Worm (Caenorhabditis elegans) whole organism, mixed stage, embryonic: ENCODE data around the gene K10H10.4.

Experiments used
- elt-3 ChIP-seq: fragments of 150-350 bp; optimal IDR thresholded peaks from 2 replicates; lab custom pipeline; 2014; ENCODE audit warnings: missing biosample characterization, missing genetic modification characterization
- hlh-1 ChIP-seq: fragments of 150-350 bp; optimal IDR thresholded peaks from 2 replicates; lab custom pipeline; 2014; ENCODE audit warnings: missing biosample characterization, missing genetic modification reagents, missing genetic modification characterization
- lsy-2 ChIP-seq: fragments of 150-350 bp; optimal IDR thresholded peaks from 2 replicates; lab custom pipeline; 2014; ENCODE audit warnings: missing biosample characterization, missing genetic modification characterization
- mab-5 ChIP-seq: fragments of 150-350 bp; optimal IDR thresholded peaks from 2 replicates; lab custom pipeline; 2014; ENCODE audit warnings: missing biosample characterization, missing genetic modification characterization
- mep-1 ChIP-seq: fragments of 150-350 bp; optimal IDR thresholded peaks from 2 replicates; lab custom pipeline; 2017; ENCODE audit warnings: missing biosample characterization, missing genetic modification reagents, missing genetic modification characterization, inconsistent platforms
- nhr-12 ChIP-seq: fragments of 150-350 bp; optimal IDR thresholded peaks from 2 replicates; lab custom pipeline; 2014; ENCODE audit warnings: missing biosample characterization, missing genetic modification characterization
- nhr-76 ChIP-seq: sonication (generic microtip); optimal IDR thresholded peaks from 2 replicates; lab custom pipeline; 2017; ENCODE audit warnings: missing biosample characterization, missing genetic modification characterization
- snpc-4 ChIP-seq: fragments of 150-350 bp; optimal IDR thresholded peaks from 2 replicates; lab custom pipeline; 2014; ENCODE audit warnings: missing biosample characterization, missing genetic modification characterization
- unc-39 ChIP-seq: fragments of 150-350 bp; optimal IDR thresholded peaks from 2 replicates; lab custom pipeline; 2014; ENCODE audit warnings: missing biosample characterization, missing genetic modification characterization
- ztf-11 ChIP-seq: fragments of 150-350 bp; optimal IDR thresholded peaks from 2 replicates; lab custom pipeline; 2014; ENCODE audit warnings: missing biosample characterization, missing genetic modification characterization

DNA sequence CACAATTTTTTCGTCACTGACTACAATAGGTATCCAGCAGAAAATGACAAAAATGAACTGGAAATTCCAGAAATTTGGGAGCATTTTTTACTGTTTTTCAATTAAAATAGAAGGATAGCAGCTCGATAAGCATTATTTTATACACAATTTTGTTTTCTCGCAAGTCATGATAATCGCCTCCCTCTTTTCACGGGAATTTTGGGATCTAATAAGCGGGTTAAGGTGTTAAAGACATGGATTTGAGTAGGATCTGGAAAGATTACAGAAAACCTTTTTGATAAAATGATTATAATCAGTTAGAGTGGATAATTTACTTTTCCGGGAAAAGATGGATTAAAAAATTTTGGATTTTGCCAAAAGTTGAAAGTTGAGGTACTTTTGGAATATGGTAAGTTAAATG lies 48.5 kb downstream of the K10H10.4 start, which contains the start of gene gcy-29:
- TF ChIP-seq ztf-11 (tag; lab: Kevin White, UChicago) (no peak), hlh-1 (tag; lab: Kevin White, UChicago) (no peak), elt-3 (tag; lab: Kevin White, UChicago) (no peak), nhr-12 (no peak), snpc-4 (tag; lab: Kevin White, UChicago) (no peak), lsy-2 (tag; lab: Kevin White, UChicago) (no peak), unc-39 (tag; lab: Kevin White, UChicago) (no peak), mep-1 (tag; lab: Kevin White, UChicago) (no peak), nhr-76 (no peak), mab-5 (tag; lab: Kevin White, UChicago) (no peak)
